Fruit fly (Drosophila melanogaster) whole organism, embryonic: ENCODE data around the gene CG32588.

Source experiments
- Asciz ChIP-seq: fragments of 200-800 bp; sonication (Bioruptor generic); optimal IDR thresholded peaks from 2 replicates; lab custom pipeline; 2017; ENCODE audit warnings: missing biosample characterization, mild to moderate bottlenecking, missing genetic modification characterization, missing genetic modification reagents
- CG10267 ChIP-seq: fragments of 200-800 bp; sonication (Bioruptor generic); optimal IDR thresholded peaks from 2 replicates; lab custom pipeline; 2018; ENCODE audit warnings: missing biosample characterization, mild to moderate bottlenecking, missing genetic modification characterization, moderate library complexity
- CG13287 ChIP-seq: fragments of 200-800 bp; sonication (Bioruptor generic); IDR thresholded peaks from 2 replicates; pipeline ENCODE4 v1.3.6; 2022; ENCODE audit warnings: missing biosample characterization, missing genetic modification characterization; ENCODE audit not compliant: partially characterized antibody
- CG13894 ChIP-seq: fragments of 200-800 bp; sonication (Bioruptor generic); optimal IDR thresholded peaks from 3 replicates; lab custom pipeline; 2018; ENCODE audit warnings: missing biosample characterization, mild to moderate bottlenecking, missing genetic modification characterization, moderate library complexity
- CG15514 ChIP-seq: fragments of 200-800 bp; sonication (Bioruptor generic); optimal IDR thresholded peaks from 3 replicates; lab custom pipeline; 2017; ENCODE audit warnings: missing biosample characterization, missing genetic modification characterization, mild to moderate bottlenecking, moderate library complexity, missing genetic modification reagents
- CG2889 ChIP-seq: fragments of 200-800 bp; sonication (Bioruptor generic); IDR thresholded peaks from 3 replicates; pipeline ENCODE4 v1.3.6; 2022; ENCODE audit warnings: missing biosample characterization, missing genetic modification characterization
- CG32767 ChIP-seq: fragments of 200-800 bp; sonication (Bioruptor generic); IDR thresholded peaks from 2 replicates; pipeline ENCODE4 v1.3.6; 2022; ENCODE audit warnings: missing biosample characterization, missing genetic modification characterization
- CG4282 ChIP-seq: fragments of 200-800 bp; sonication (Bioruptor generic); optimal IDR thresholded peaks from 2 replicates; lab custom pipeline; 2016; ENCODE audit warnings: missing biosample characterization, missing genetic modification characterization
- CG8359 ChIP-seq: fragments of 200-800 bp; sonication (Bioruptor generic); optimal IDR thresholded peaks from 2 replicates; lab custom pipeline; 2017; ENCODE audit warnings: missing biosample characterization, mild to moderate bottlenecking, missing genetic modification characterization, borderline replicate concordance
- CG9609 ChIP-seq: fragments of 200-800 bp; sonication (Bioruptor generic); optimal IDR thresholded peaks from 3 replicates; lab custom pipeline; 2016; ENCODE audit warnings: missing biosample characterization, missing genetic modification characterization
- CTCF ChIP-seq: fragments of 200-800 bp; sonication (Bioruptor generic); optimal IDR thresholded peaks from 2 replicates; lab custom pipeline; 2017; ENCODE audit warnings: missing biosample characterization, mild to moderate bottlenecking, missing genetic modification characterization, moderate library complexity
- Camta ChIP-seq: fragments of 200-800 bp; sonication (Bioruptor generic); optimal IDR thresholded peaks from 2 replicates; lab custom pipeline; 2016; ENCODE audit warnings: missing biosample characterization, missing genetic modification characterization
- Deaf1 ChIP-seq: fragments of 200-800 bp; optimal IDR thresholded peaks from 3 replicates; lab custom pipeline; 2019; ENCODE audit warnings: missing biosample characterization, mild to moderate bottlenecking, missing genetic modification characterization, moderate library complexity
- Dp ChIP-seq: fragments of 200-800 bp; sonication (Bioruptor generic); optimal IDR thresholded peaks from 2 replicates; lab custom pipeline; 2018; ENCODE audit warnings: missing biosample characterization, mild to moderate bottlenecking, missing genetic modification characterization, moderate library complexity
- E2f2 ChIP-seq: fragments of 200-800 bp; sonication (Bioruptor generic); IDR thresholded peaks from 2 replicates; pipeline ENCODE4 v1.3.6; 2022; ENCODE audit warnings: missing biosample characterization, missing genetic modification characterization
- HLH4C ChIP-seq: fragments of 200-800 bp; sonication (Bioruptor generic); IDR thresholded peaks from 3 replicates; pipeline ENCODE4 v1.3.6; 2022; ENCODE audit warnings: missing biosample characterization, missing genetic modification characterization; ENCODE audit not compliant: partially characterized antibody
- HLHmδ ChIP-seq: fragments of 200-800 bp; sonication (Bioruptor generic); optimal IDR thresholded peaks from 2 replicates; lab custom pipeline; 2018; ENCODE audit warnings: missing biosample characterization, mild to moderate bottlenecking, missing genetic modification characterization, moderate library complexity
- Hr51 ChIP-seq, 2 experiments: fragments of 200-800 bp; sonication (Bioruptor generic); optimal IDR thresholded peaks; 2 replicates in 1 of 2; 3 replicates in 1 of 2; lab custom pipeline; 2016 to 2018; ENCODE audit warnings: missing biosample characterization in 2 of 2, missing genetic modification characterization in 2 of 2, mild to moderate bottlenecking in 1 of 2, moderate library complexity in 1 of 2
- Jarid2 ChIP-seq: fragments of 200-800 bp; sonication (Bioruptor generic); optimal IDR thresholded peaks from 3 replicates; lab custom pipeline; 2017; ENCODE audit warnings: mild to moderate bottlenecking, missing biosample characterization, missing genetic modification reagents, missing genetic modification characterization
- Lpt ChIP-seq: fragments of >200 bp; optimal IDR thresholded peaks from 2 replicates; lab custom pipeline; 2018; ENCODE audit warnings: missing biosample characterization, missing genetic modification characterization
- Med ChIP-seq: fragments of 200-800 bp; sonication (Bioruptor generic); peaks from one replicate; lab custom pipeline; 2016; ENCODE audit warnings: missing biosample characterization, missing genetic modification characterization, mild to moderate bottlenecking, inconsistent platforms, moderate library complexity
- Opbp ChIP-seq: fragments of 200-800 bp; sonication (Bioruptor generic); IDR thresholded peaks from 3 replicates; pipeline ENCODE4 v1.3.6; 2022; ENCODE audit warnings: missing biosample characterization, missing genetic modification characterization; ENCODE audit not compliant: partially characterized antibody
- Pdp1 ChIP-seq, 2 experiments: fragments of 200-800 bp; sonication (Bioruptor generic); optimal IDR thresholded peaks; 3 replicates each; lab custom pipeline; 2016; ENCODE audit warnings: missing biosample characterization in 2 of 2, missing genetic modification characterization in 2 of 2, mild to moderate bottlenecking in 1 of 2, moderate library complexity in 1 of 2
- YL-1 ChIP-seq: fragments of 200-800 bp; sonication (Bioruptor generic); optimal IDR thresholded peaks from 3 replicates; lab custom pipeline; 2017; ENCODE audit warnings: missing biosample characterization, mild to moderate bottlenecking, missing genetic modification characterization
- abd-A ChIP-seq: fragments of 200-800 bp; sonication (Bioruptor generic); optimal IDR thresholded peaks from 3 replicates; lab custom pipeline; 2019; ENCODE audit warnings: missing biosample characterization, mild to moderate bottlenecking, missing genetic modification characterization, moderate library complexity
- ara ChIP-seq: fragments of 200-800 bp; sonication (Bioruptor generic); IDR thresholded peaks from 2 replicates; pipeline ENCODE4 v1.3.6; 2022; ENCODE audit warnings: missing biosample characterization, missing genetic modification characterization
- ftz-f1 ChIP-seq: fragments of 200-800 bp; sonication (Bioruptor generic); optimal IDR thresholded peaks from 2 replicates; lab custom pipeline; 2016; ENCODE audit warnings: missing biosample characterization, missing genetic modification characterization
- hb ChIP-seq: fragments of 200-800 bp; sonication (Bioruptor generic); IDR thresholded peaks from 3 replicates; pipeline ENCODE4 v1.3.6; 2022; ENCODE audit warnings: missing biosample characterization, missing genetic modification characterization; ENCODE audit not compliant: partially characterized antibody
- knrl ChIP-seq: fragments of 200-800 bp; sonication (Bioruptor generic); IDR thresholded peaks from 3 replicates; pipeline ENCODE4 v1.3.6; 2022; ENCODE audit warnings: missing biosample characterization, missing genetic modification characterization; ENCODE audit not compliant: partially characterized antibody
- lmd ChIP-seq: fragments of 200-800 bp; sonication (Bioruptor generic); IDR thresholded peaks from 2 replicates; pipeline ENCODE4 v1.3.6; 2022; ENCODE audit warnings: missing biosample characterization, missing genetic modification characterization
- nerfin-1 ChIP-seq: fragments of 200-800 bp; sonication (Bioruptor generic); optimal IDR thresholded peaks from 3 replicates; lab custom pipeline; 2019; ENCODE audit warnings: missing biosample characterization, mild to moderate bottlenecking, missing genetic modification characterization, moderate library complexity
- pita ChIP-seq: fragments of 200-800 bp; sonication (Bioruptor generic); optimal IDR thresholded peaks from 2 replicates; lab custom pipeline; 2017; ENCODE audit warnings: missing biosample characterization, mild to moderate bottlenecking, missing genetic modification characterization
- pzg ChIP-seq: fragments of 200-800 bp; sonication (Bioruptor generic); optimal IDR thresholded peaks from 3 replicates; lab custom pipeline; 2018; ENCODE audit warnings: missing biosample characterization, mild to moderate bottlenecking, missing genetic modification characterization, moderate library complexity
- sd ChIP-seq: fragments of 200-800 bp; sonication (Bioruptor generic); optimal IDR thresholded peaks from 3 replicates; lab custom pipeline; 2018; ENCODE audit warnings: missing biosample characterization, mild to moderate bottlenecking, missing genetic modification characterization, moderate library complexity
- sens ChIP-seq: fragments of 200-800 bp; sonication (Bioruptor generic); peaks from one replicate; lab custom pipeline; 2016; ENCODE audit warnings: missing biosample characterization, missing genetic modification characterization
- sim ChIP-seq: fragments of 200-800 bp; sonication (Bioruptor generic); IDR thresholded peaks from 2 replicates; pipeline ENCODE4 v1.3.6; 2022; ENCODE audit warnings: missing biosample characterization, missing genetic modification characterization
- slbo ChIP-seq: fragments of 200-800 bp; sonication (Bioruptor generic); IDR thresholded peaks from 2 replicates; pipeline ENCODE4 v1.3.6; 2022; ENCODE audit warnings: missing biosample characterization, missing genetic modification characterization
- stwl ChIP-seq: fragments of 200-800 bp; sonication (Bioruptor generic); optimal IDR thresholded peaks from 3 replicates; lab custom pipeline; 2018; ENCODE audit warnings: missing biosample characterization, mild to moderate bottlenecking, missing genetic modification characterization, moderate library complexity

Gene CG32588

dm6 chrX:15175171-15175883 lies 31.1 kb downstream of the CG32588 start, which contains the start of gene CG43737:
TSS of gene CG43737 (plus strand) at chrX:15175441.
- TF ChIP-seq slbo (GFP tag; lab: Robert Waterston, UW) (0 out of 2 replicates have a peak, but pooled peaks have one; percentile 5), Jarid2 (peak; percentile 7), sim (no peak), Dp (GFP tag; lab: Kevin White, UChicago) (peak; percentile 6), knrl (GFP tag; lab: Robert Waterston, UW) (no peak), abd-A (tag; lab: Kevin White, UChicago) (peak; percentile 50), pita (GFP tag; lab: Kevin White, UChicago) (peak; percentile 2), ftz-f1 (GFP tag; lab: Kevin White, UChicago) (peak; percentile 3), CG10267 (peak; percentile 20), hb (GFP tag; lab: Robert Waterston, UW) (no peak), CTCF (GFP tag; lab: Kevin White, UChicago) (peak; percentile 73), stwl (tag; lab: Kevin White, UChicago) (peak; percentile 64), Hr51 (GFP tag; optimal IDR thresholded peaks at IDR 0.05; lab: Kevin White, UChicago) (no peak), sens (GFP tag; lab: Kevin White, UChicago) (peak; percentile 31), Camta (no peak), CG13894 (tag; lab: Kevin White, UChicago) (peak; percentile 31), pzg (GFP tag; lab: Kevin White, UChicago) (peak; percentile 21), CG13287 (GFP tag; lab: Robert Waterston, UW) (0 out of 2 replicates have a peak, but pooled peaks have one; percentile 13), YL-1 (GFP tag; lab: Kevin White, UChicago) (no peak), Deaf1 (tag; lab: Kevin White, UChicago) (peak; percentile 97), CG9609 (GFP tag; lab: Kevin White, UChicago) (no peak), CG8359 (GFP tag; lab: Kevin White, UChicago) (peak; percentile 98), E2f2 (GFP tag; lab: Robert Waterston, UW) (0 out of 2 replicates have a peak, but pooled peaks have one; percentile 36), HLH4C (GFP tag; lab: Robert Waterston, UW) (0 out of 3 replicates have a peak, but pooled peaks have one; percentile 9), CG2889 (GFP tag; lab: Robert Waterston, UW) (no peak), Lpt (no peak), CG4282 (GFP tag; lab: Kevin White, UChicago) (no peak), CG15514 (GFP tag; lab: Kevin White, UChicago) (peak; percentile 7), Opbp (GFP tag; lab: Robert Waterston, UW) (0 out of 3 replicates have a peak, but pooled peaks have one; percentile 40), ara (GFP tag; lab: Robert Waterston, UW) (no peak), Med (peak; percentile 63)

dm6 chrX:15164879-15165278 lies 41.6 kb downstream of the CG32588 start:
- TF ChIP-seq Pdp1 (GFP tag; optimal IDR thresholded peaks at IDR 0.05; lab: Kevin White, UChicago) (no peak), sens (GFP tag; lab: Kevin White, UChicago) (peak; percentile 44)

dm6 chrX:15163395-15163794 lies 43.0 kb downstream of the CG32588 start:
- no peak for TF ChIP-seq CG15514 (GFP tag; lab: Kevin White, UChicago)
- TF ChIP-seq nerfin-1 = no peak
- no peak for TF ChIP-seq HLHmδ (GFP tag; lab: Kevin White, UChicago)
- TF ChIP-seq sd = no peak
- no peak for TF ChIP-seq Asciz (GFP tag; lab: Kevin White, UChicago)
- TF ChIP-seq lmd (GFP tag; lab: Robert Waterston, UW) = no peak
- TF ChIP-seq CG32767 (GFP tag; lab: Robert Waterston, UW) = no peak
